Fruit fly (Drosophila melanogaster) whole organism, embryonic: ENCODE results near the gene Rim2.
A peak's percentile ranks its signal among the peaks of the same experiment; 100 is the strongest.

Source experiments
- CG10366 ChIP-seq: fragments of 200-800 bp; sonication (Bioruptor generic); IDR thresholded peaks from 2 replicates; pipeline ENCODE4 v1.3.6; 2022; ENCODE audit warnings: missing biosample characterization, missing genetic modification characterization
- CG10543 ChIP-seq: fragments of 200-800 bp; sonication (Bioruptor generic); optimal IDR thresholded peaks from 3 replicates; lab custom pipeline; 2017; ENCODE audit warnings: missing biosample characterization, mild to moderate bottlenecking, missing genetic modification characterization, moderate library complexity
- CG10565 ChIP-seq: fragments of 200-800 bp; sonication (Bioruptor generic); optimal IDR thresholded peaks from 3 replicates; lab custom pipeline; 2016; ENCODE audit warnings: missing biosample characterization, mild to moderate bottlenecking, missing genetic modification characterization
- CG10979 ChIP-seq: fragments of 200-800 bp; sonication (Bioruptor generic); optimal IDR thresholded peaks from 2 replicates; lab custom pipeline; 2018; ENCODE audit warnings: missing biosample characterization, mild to moderate bottlenecking, missing genetic modification characterization, moderate library complexity
- CG11695 ChIP-seq: fragments of 200-800 bp; sonication (Bioruptor generic); IDR thresholded peaks from 3 replicates; pipeline ENCODE4 v1.3.6; 2022; ENCODE audit warnings: missing biosample characterization, missing genetic modification characterization
- CG12104 ChIP-seq: fragments of 200-800 bp; sonication (Bioruptor generic); optimal IDR thresholded peaks from 3 replicates; lab custom pipeline; 2016; ENCODE audit warnings: missing biosample characterization, missing genetic modification characterization
- CG14050 ChIP-seq: fragments of 200-800 bp; sonication (Bioruptor generic); IDR thresholded peaks from 3 replicates; pipeline ENCODE4 v1.3.6; 2022; ENCODE audit warnings: missing biosample characterization, missing genetic modification characterization
- CG14710 ChIP-seq: fragments of 200-800 bp; sonication (Bioruptor generic); optimal IDR thresholded peaks from 3 replicates; lab custom pipeline; 2019; ENCODE audit warnings: missing biosample characterization, mild to moderate bottlenecking, missing genetic modification characterization, moderate library complexity
- CG1792 ChIP-seq: fragments of 200-800 bp; sonication (Bioruptor generic); optimal IDR thresholded peaks from 2 replicates; lab custom pipeline; 2016; ENCODE audit warnings: missing biosample characterization, missing genetic modification characterization
- CG2116 ChIP-seq: fragments of 200-800 bp; sonication (Bioruptor generic); optimal IDR thresholded peaks from 3 replicates; lab custom pipeline; 2018; ENCODE audit warnings: missing biosample characterization, mild to moderate bottlenecking, missing genetic modification characterization
- CG2202 ChIP-seq: fragments of 200-800 bp; sonication (Bioruptor generic); optimal IDR thresholded peaks from 2 replicates; lab custom pipeline; 2018; ENCODE audit warnings: missing biosample characterization, mild to moderate bottlenecking, missing genetic modification characterization
- CG2875 ChIP-seq: fragments of 200-800 bp; sonication (Bioruptor generic); optimal IDR thresholded peaks from 2 replicates; lab custom pipeline; 2017; ENCODE audit warnings: missing biosample characterization, mild to moderate bottlenecking, missing genetic modification characterization, missing genetic modification reagents
- CG34422 ChIP-seq: fragments of 200-800 bp; sonication (Bioruptor generic); IDR thresholded peaks from 3 replicates; pipeline ENCODE4 v1.3.6; 2022; ENCODE audit warnings: missing biosample characterization, missing genetic modification characterization
- CG3726 ChIP-seq: fragments of 200-800 bp; sonication (Bioruptor generic); IDR thresholded peaks from 3 replicates; pipeline ENCODE4, ENCODE4 v1.3.6; 2022; ENCODE audit warnings: missing biosample characterization, missing genetic modification characterization
- CG43689 ChIP-seq: fragments of 200-800 bp; sonication (Bioruptor generic); IDR thresholded peaks from 2 replicates; pipeline ENCODE4 v1.3.6; 2022; ENCODE audit warnings: missing biosample characterization, missing genetic modification characterization
- CG6175 ChIP-seq: fragments of 200-800 bp; sonication (Bioruptor generic); IDR thresholded peaks from 3 replicates; pipeline ENCODE4 v1.3.6; 2022; ENCODE audit warnings: missing biosample characterization, missing genetic modification characterization
- CG6765 ChIP-seq: fragments of 200-800 bp; sonication (Bioruptor generic); optimal IDR thresholded peaks from 3 replicates; lab custom pipeline; 2017; ENCODE audit warnings: missing biosample characterization, mild to moderate bottlenecking, missing genetic modification characterization
- CG6854 ChIP-seq: fragments of 200-800 bp; sonication (Bioruptor generic); optimal IDR thresholded peaks from 3 replicates; lab custom pipeline; 2017; ENCODE audit warnings: missing biosample characterization, mild to moderate bottlenecking, missing genetic modification characterization
- CG8944 ChIP-seq: fragments of 200-800 bp; sonication (Bioruptor generic); optimal IDR thresholded peaks from 3 replicates; lab custom pipeline; 2016; ENCODE audit warnings: missing biosample characterization, missing genetic modification characterization
- CG9215 ChIP-seq: fragments of 200-800 bp; sonication (Bioruptor generic); IDR thresholded peaks from 2 replicates; pipeline ENCODE4 v1.3.6; 2022; ENCODE audit warnings: missing biosample characterization, missing genetic modification characterization
- CoRest ChIP-seq: fragments of 200-800 bp; sonication (Bioruptor generic); optimal IDR thresholded peaks from 3 replicates; lab custom pipeline; 2018; ENCODE audit warnings: missing biosample characterization, mild to moderate bottlenecking, missing genetic modification characterization, moderate library complexity
- Deaf1 ChIP-seq: fragments of 200-800 bp; optimal IDR thresholded peaks from 3 replicates; lab custom pipeline; 2019; ENCODE audit warnings: missing biosample characterization, mild to moderate bottlenecking, missing genetic modification characterization, moderate library complexity
- Doc2 ChIP-seq: fragments of 200-800 bp; sonication (Bioruptor generic); IDR thresholded peaks from 2 replicates; pipeline ENCODE4 v1.3.6; 2022; ENCODE audit warnings: missing biosample characterization, missing genetic modification characterization
- Fer1 ChIP-seq: fragments of 200-800 bp; sonication (Bioruptor generic); optimal IDR thresholded peaks from 2 replicates; lab custom pipeline; 2017; ENCODE audit warnings: missing biosample characterization, mild to moderate bottlenecking, missing genetic modification characterization
- H2.0 ChIP-seq: fragments of 200-800 bp; sonication (Bioruptor generic); IDR thresholded peaks from 2 replicates; pipeline ENCODE4 v1.3.6; 2022; ENCODE audit warnings: missing biosample characterization, missing genetic modification characterization
- Lhr ChIP-seq: fragments of 200-800 bp; sonication (Bioruptor generic); optimal IDR thresholded peaks from 3 replicates; lab custom pipeline; 2017; ENCODE audit warnings: mild to moderate bottlenecking, missing biosample characterization, missing genetic modification reagents, missing genetic modification characterization
- Mad ChIP-seq: fragments of 200-800 bp; sonication (Bioruptor generic); optimal IDR thresholded peaks from 2 replicates; lab custom pipeline; 2016; ENCODE audit warnings: missing biosample characterization, missing genetic modification characterization
- Mes4 ChIP-seq: fragments of 200-800 bp; sonication (Bioruptor generic); optimal IDR thresholded peaks from 2 replicates; lab custom pipeline; 2016; ENCODE audit warnings: missing biosample characterization, missing genetic modification characterization
- Nf-YA ChIP-seq: fragments of 200-800 bp; sonication (Bioruptor generic); IDR thresholded peaks from 2 replicates; pipeline ENCODE4 v1.3.6; 2022; ENCODE audit warnings: missing biosample characterization, missing genetic modification characterization
- Nf-YC ChIP-seq: fragments of 200-800 bp; optimal IDR thresholded peaks from 3 replicates; lab custom pipeline; 2019; ENCODE audit warnings: missing biosample characterization, mild to moderate bottlenecking, missing genetic modification characterization, moderate library complexity
- Oaz ChIP-seq: fragments of 200-800 bp; sonication (Bioruptor generic); IDR thresholded peaks from 2 replicates; pipeline ENCODE4 v1.3.6; 2022; ENCODE audit warnings: missing biosample characterization, missing genetic modification characterization
- Opbp ChIP-seq: fragments of 200-800 bp; sonication (Bioruptor generic); IDR thresholded peaks from 3 replicates; pipeline ENCODE4 v1.3.6; 2022; ENCODE audit warnings: missing biosample characterization, missing genetic modification characterization; ENCODE audit not compliant: partially characterized antibody
- Poxn ChIP-seq: fragments of 200-800 bp; sonication (Bioruptor generic); IDR thresholded peaks from 2 replicates; pipeline ENCODE4 v1.3.6; 2022; ENCODE audit warnings: missing biosample characterization, missing genetic modification characterization
- Ravus ChIP-seq: fragments of 200-800 bp; sonication (Bioruptor generic); IDR thresholded peaks from 2 replicates; pipeline ENCODE4 v1.3.6; 2022; ENCODE audit warnings: missing biosample characterization, missing genetic modification characterization
- Rx ChIP-seq: fragments of 200-800 bp; sonication (Bioruptor generic); IDR thresholded peaks from 2 replicates; pipeline ENCODE4 v1.3.6; 2022; ENCODE audit warnings: missing biosample characterization, missing genetic modification characterization
- Tbp ChIP-seq: fragments of >200 bp; optimal IDR thresholded peaks from 2 replicates; lab custom pipeline; 2018; ENCODE audit warnings: missing biosample characterization, missing genetic modification characterization
- amos ChIP-seq: fragments of 200-800 bp; sonication (Bioruptor generic); IDR thresholded peaks from 2 replicates; pipeline ENCODE4 v1.3.6; 2022; ENCODE audit warnings: missing biosample characterization, missing genetic modification characterization; ENCODE audit not compliant: partially characterized antibody
- ash1 ChIP-seq: fragments of 200-800 bp; sonication (Bioruptor generic); optimal IDR thresholded peaks from 2 replicates; lab custom pipeline; 2018; ENCODE audit warnings: missing biosample characterization, mild to moderate bottlenecking, missing genetic modification characterization
- crc ChIP-seq: fragments of 200-800 bp; sonication (Bioruptor generic); optimal IDR thresholded peaks from 2 replicates; lab custom pipeline; 2016; ENCODE audit warnings: missing biosample characterization, missing genetic modification characterization
- crol ChIP-seq: fragments of 200-800 bp; sonication (Bioruptor generic); IDR thresholded peaks from 2 replicates; pipeline ENCODE4 v1.3.6; 2022; ENCODE audit warnings: missing biosample characterization, missing genetic modification characterization
- fu2 ChIP-seq: fragments of 200-800 bp; sonication (Bioruptor generic); optimal IDR thresholded peaks from 2 replicates; lab custom pipeline; 2016; ENCODE audit warnings: missing biosample characterization, missing genetic modification characterization
- hbn ChIP-seq: fragments of 200-800 bp; sonication (Bioruptor generic); IDR thresholded peaks from 2 replicates; pipeline ENCODE4 v1.3.6; 2022; ENCODE audit warnings: missing biosample characterization, missing genetic modification characterization; ENCODE audit not compliant: partially characterized antibody
- hth ChIP-seq: fragments of >200 bp; optimal IDR thresholded peaks from 2 replicates; lab custom pipeline; 2017; ENCODE audit warnings: inconsistent platforms
- jumu ChIP-seq: fragments of 200-800 bp; sonication (Bioruptor generic); optimal IDR thresholded peaks from 3 replicates; lab custom pipeline; 2016; ENCODE audit warnings: missing biosample characterization, missing genetic modification characterization
- lab ChIP-seq: fragments of 200-800 bp; sonication (Bioruptor generic); optimal IDR thresholded peaks from 3 replicates; lab custom pipeline; 2017; ENCODE audit warnings: missing biosample characterization, missing genetic modification characterization, mild to moderate bottlenecking, moderate library complexity, missing genetic modification reagents
- lbe ChIP-seq: fragments of 200-800 bp; sonication (Bioruptor generic); optimal IDR thresholded peaks from 2 replicates; lab custom pipeline; 2016; ENCODE audit warnings: missing biosample characterization, mild to moderate bottlenecking, missing genetic modification characterization
- lilli ChIP-seq: fragments of 200-800 bp; sonication (Bioruptor generic); optimal IDR thresholded peaks from 3 replicates; lab custom pipeline; 2016; ENCODE audit warnings: missing biosample characterization, missing genetic modification characterization
- onecut ChIP-seq: fragments of 200-800 bp; sonication (Bioruptor generic); IDR thresholded peaks from 2 replicates; pipeline ENCODE4 v1.3.6; 2022; ENCODE audit warnings: missing biosample characterization, missing genetic modification characterization
- sd ChIP-seq: fragments of 200-800 bp; sonication (Bioruptor generic); optimal IDR thresholded peaks from 3 replicates; lab custom pipeline; 2018; ENCODE audit warnings: missing biosample characterization, mild to moderate bottlenecking, missing genetic modification characterization, moderate library complexity
- sna ChIP-seq: fragments of 200-800 bp; sonication (Bioruptor generic); IDR thresholded peaks from 2 replicates; pipeline ENCODE4 v1.3.6; 2022; ENCODE audit warnings: missing biosample characterization, missing genetic modification characterization; ENCODE audit not compliant: partially characterized antibody
- tup ChIP-seq: fragments of 200-800 bp; sonication (Bioruptor generic); optimal IDR thresholded peaks from 2 replicates; lab custom pipeline; 2016; ENCODE audit warnings: missing biosample characterization, mild to moderate bottlenecking, missing genetic modification characterization, moderate library complexity
- vvl ChIP-seq: fragments of 200-800 bp; sonication (Bioruptor generic); IDR thresholded peaks from 2 replicates; pipeline ENCODE4 v1.3.6; 2022; ENCODE audit warnings: missing biosample characterization, missing genetic modification characterization

Gene Rim2

dm6 chr2L:1715699-1716333 is 8.4 kb downstream of the Rim2 start, which contains the start of gene frtz (continued):
- TF ChIP-seq lab (GFP tag; lab: Kevin White, UChicago) (no peak), tup (GFP tag; lab: Kevin White, UChicago) (no peak), Fer1 (GFP tag; lab: Kevin White, UChicago) (no peak), Mes4 (GFP tag; lab: Kevin White, UChicago) (no peak), Deaf1 (tag; lab: Kevin White, UChicago) (no peak), Tbp (no peak), CG8944 (GFP tag; lab: Kevin White, UChicago) (no peak), CoRest (tag; lab: Kevin White, UChicago) (no peak), Lhr (GFP tag; lab: Kevin White, UChicago) (peak; percentile 78), CG3726 (GFP tag; lab: Robert Waterston, UW) (no peak), CG2202 (tag; lab: Kevin White, UChicago) (no peak), Poxn (GFP tag; lab: Robert Waterston, UW) (no peak), Nf-YC (tag; lab: Kevin White, UChicago) (peak; percentile 18), Opbp (peak; percentile 92), lilli (GFP tag; lab: Kevin White, UChicago) (peak; percentile 19), Rx (GFP tag; lab: Robert Waterston, UW) (no peak), CG6765 (GFP tag; lab: Kevin White, UChicago) (no peak), crc (no peak), CG34422 (GFP tag; lab: Robert Waterston, UW) (no peak; the same call in 2 of the 3 replicates), jumu (GFP tag; lab: Kevin White, UChicago) (peak; percentile 24), CG10543 (GFP tag; lab: Kevin White, UChicago) (no peak), CG14710 (tag; lab: Kevin White, UChicago) (peak; percentile 38), Nf-YA (GFP tag; lab: Robert Waterston, UW) (no peak), CG2116 (GFP tag; lab: Kevin White, UChicago) (peak; percentile 1), CG10979 (tag; lab: Kevin White, UChicago) (no peak), CG10366 (GFP tag; lab: Robert Waterston, UW) (no peak), CG11695 (no peak), Mad (GFP tag; lab: Kevin White, UChicago) (no peak), ash1 (no peak), lbe (no peak), CG43689 (GFP tag; lab: Robert Waterston, UW) (no peak), CG10565 (no peak), onecut (GFP tag; lab: Robert Waterston, UW) (no peak), sna (GFP tag; lab: Robert Waterston, UW) (peak; percentile 46), hbn (peak; percentile 70), vvl (GFP tag; lab: Robert Waterston, UW) (no peak), CG6854 (no peak), fu2 (GFP tag; lab: Kevin White, UChicago) (no peak), CG2875 (GFP tag; lab: Kevin White, UChicago) (no peak), Ravus (GFP tag; lab: Robert Waterston, UW) (no peak), CG6175 (GFP tag; lab: Robert Waterston, UW) (no peak), amos (GFP tag; lab: Robert Waterston, UW) (peak; percentile 91; the same call in 1 of the 2 replicates), CG14050 (no peak), CG9215 (GFP tag; lab: Robert Waterston, UW) (no peak), Doc2 (GFP tag; lab: Robert Waterston, UW) (no peak), Oaz (no peak), hth (no peak), sd (peak; percentile 87), CG1792 (no peak), crol (no peak), H2.0 (GFP tag; lab: Robert Waterston, UW) (no peak), CG12104 (GFP tag; lab: Kevin White, UChicago) (no peak)
